Worm (Caenorhabditis elegans) whole organism, L3 larva: ENCODE results near the gene F44E7.3.

ENCODE experiments used
- R02D3.7 ChIP-seq: fragments of 150-350 bp; optimal IDR thresholded peaks from 2 replicates; lab custom pipeline; 2014; ENCODE audit warnings: missing biosample characterization, missing genetic modification characterization
- ZK546.5 ChIP-seq: sonication (generic microtip); optimal IDR thresholded peaks from 2 replicates; lab custom pipeline; 2017; ENCODE audit warnings: missing biosample characterization, missing genetic modification characterization
- aly-2 ChIP-seq: fragments of 150-350 bp; optimal IDR thresholded peaks from 2 replicates; lab custom pipeline; 2014; ENCODE audit warnings: missing biosample characterization, missing genetic modification characterization
- ama-1 ChIP-seq: fragments of 150-350 bp; optimal IDR thresholded peaks from 2 replicates; lab custom pipeline; 2018
- ceh-16 ChIP-seq: sonication (generic microtip); optimal IDR thresholded peaks from 2 replicates; lab custom pipeline; 2017; ENCODE audit warnings: missing biosample characterization, missing genetic modification characterization
- ceh-28 ChIP-seq: fragments of 150-350 bp; optimal IDR thresholded peaks from 2 replicates; lab custom pipeline; 2014; ENCODE audit warnings: missing biosample characterization, missing genetic modification reagents, missing genetic modification characterization
- ceh-82 ChIP-seq: fragments of 150-350 bp; optimal IDR thresholded peaks from 2 replicates; lab custom pipeline; 2014; ENCODE audit warnings: missing biosample characterization, missing genetic modification characterization
- ceh-9 ChIP-seq: sonication (generic microtip); optimal IDR thresholded peaks from 2 replicates; lab custom pipeline; 2018; ENCODE audit warnings: missing biosample characterization, missing genetic modification characterization
- daf-12 ChIP-seq: fragments of 150-350 bp; optimal IDR thresholded peaks from 2 replicates; lab custom pipeline; 2014; ENCODE audit warnings: missing biosample characterization, missing genetic modification reagents, missing genetic modification characterization
- egl-27 ChIP-seq: sonication (generic microtip); optimal IDR thresholded peaks from 4 replicates; lab custom pipeline; 2017; ENCODE audit warnings: missing biosample characterization, missing genetic modification reagents, missing genetic modification characterization
- egl-5 ChIP-seq: fragments of 150-350 bp; optimal IDR thresholded peaks from 2 replicates; lab custom pipeline; 2017; ENCODE audit warnings: missing biosample characterization, missing genetic modification reagents, missing genetic modification characterization, inconsistent platforms
- elt-1 ChIP-seq: fragments of 150-350 bp; optimal IDR thresholded peaks from 2 replicates; lab custom pipeline; 2014; ENCODE audit warnings: missing biosample characterization, missing genetic modification characterization
- elt-2 ChIP-seq: sonication (generic microtip); optimal IDR thresholded peaks from 2 replicates; lab custom pipeline; 2016; ENCODE audit warnings: missing genetic modification reagents, mild to moderate bottlenecking, missing genetic modification characterization, missing compliant biosample characterization
- elt-3 ChIP-seq, 3 experiments: fragments of 150-350 bp in 1 of 3; sonication (generic microtip) in 2 of 3; optimal IDR thresholded peaks; 2 replicates in 2 of 3; 4 replicates in 1 of 3; lab custom pipeline; 2014 to 2017; ENCODE audit warnings: missing biosample characterization in 3 of 3, missing genetic modification characterization in 3 of 3
- eor-1 ChIP-seq, 2 experiments: fragments of 150-350 bp; optimal IDR thresholded peaks; 2 replicates each; lab custom pipeline; 2014 to 2018; ENCODE audit warnings: missing biosample characterization in 2 of 2, missing genetic modification characterization in 2 of 2
- fkh-10 ChIP-seq: sonication (generic microtip); optimal IDR thresholded peaks from 2 replicates; lab custom pipeline; 2017; ENCODE audit warnings: missing biosample characterization, missing genetic modification reagents, missing genetic modification characterization
- fkh-2 ChIP-seq: fragments of 150-350 bp; optimal IDR thresholded peaks from 2 replicates; lab custom pipeline; 2014; ENCODE audit warnings: missing biosample characterization, missing genetic modification reagents, missing genetic modification characterization
- fos-1 ChIP-seq: fragments of 150-350 bp; optimal IDR thresholded peaks from 2 replicates; lab custom pipeline; 2014; ENCODE audit warnings: missing biosample characterization, missing genetic modification characterization
- hmg-11 ChIP-seq: sonication (generic microtip); optimal IDR thresholded peaks from 2 replicates; lab custom pipeline; 2016; ENCODE audit warnings: missing genetic modification characterization, missing compliant biosample characterization
- jun-1 ChIP-seq: fragments of 150-350 bp; optimal IDR thresholded peaks from 2 replicates; lab custom pipeline; 2014; ENCODE audit warnings: missing biosample characterization, missing genetic modification reagents, missing genetic modification characterization
- lin-15B ChIP-seq: fragments of 150-350 bp; optimal IDR thresholded peaks from 2 replicates; lab custom pipeline; 2014; ENCODE audit warnings: missing biosample characterization, missing genetic modification characterization
- lin-39 ChIP-seq: fragments of 150-350 bp; optimal IDR thresholded peaks from 2 replicates; lab custom pipeline; 2018; ENCODE audit warnings: missing biosample characterization, missing genetic modification reagents, missing genetic modification characterization
- lsy-12 ChIP-seq: sonication (generic microtip); optimal IDR thresholded peaks from 2 replicates; lab custom pipeline; 2016; ENCODE audit warnings: mild to moderate bottlenecking, missing genetic modification characterization, missing compliant biosample characterization
- mdl-1 ChIP-seq: fragments of 150-350 bp; optimal IDR thresholded peaks from 2 replicates; lab custom pipeline; 2014; ENCODE audit warnings: missing biosample characterization, missing genetic modification characterization
- nfya-1 ChIP-seq: sonication (generic microtip); optimal IDR thresholded peaks from 2 replicates; lab custom pipeline; 2017; ENCODE audit warnings: missing genetic modification characterization, mild to moderate bottlenecking, missing compliant biosample characterization, antibody characterized with exemption, moderate library complexity; ENCODE audit not compliant: insufficient read depth
- nhr-11 ChIP-seq: fragments of 150-350 bp; optimal IDR thresholded peaks from 2 replicates; lab custom pipeline; 2014; ENCODE audit warnings: missing biosample characterization, missing genetic modification characterization
- nhr-12 ChIP-seq: fragments of 150-350 bp; optimal IDR thresholded peaks from 2 replicates; lab custom pipeline; 2014; ENCODE audit warnings: missing biosample characterization, missing genetic modification characterization
- nhr-237 ChIP-seq: fragments of 150-350 bp; optimal IDR thresholded peaks from 2 replicates; lab custom pipeline; 2014; ENCODE audit warnings: missing biosample characterization, missing genetic modification characterization
- nhr-25 ChIP-seq: sonication (generic microtip); optimal IDR thresholded peaks from 2 replicates; lab custom pipeline; 2017; ENCODE audit warnings: missing biosample characterization, missing genetic modification characterization
- nhr-43 ChIP-seq: sonication (generic microtip); optimal IDR thresholded peaks from 2 replicates; lab custom pipeline; 2016; ENCODE audit warnings: mild to moderate bottlenecking, missing genetic modification characterization, missing compliant biosample characterization; ENCODE audit not compliant: poor library complexity, severe bottlenecking
- nhr-67 ChIP-seq: fragments of 150-350 bp; optimal IDR thresholded peaks from 2 replicates; lab custom pipeline; 2014; ENCODE audit warnings: missing biosample characterization, missing genetic modification characterization
- nhr-76 ChIP-seq: fragments of 150-350 bp; sonication (generic microtip); optimal IDR thresholded peaks from 5 replicates; lab custom pipeline; 2014; ENCODE audit warnings: missing biosample characterization, missing genetic modification characterization
- nhr-77 ChIP-seq: fragments of 150-350 bp; optimal IDR thresholded peaks from 2 replicates; lab custom pipeline; 2014; ENCODE audit warnings: missing biosample characterization, missing genetic modification characterization
- pha-4 ChIP-seq: fragments of 150-350 bp; optimal IDR thresholded peaks from 2 replicates; lab custom pipeline; 2014; ENCODE audit warnings: missing biosample characterization, missing genetic modification reagents, missing genetic modification characterization
- pqm-1 ChIP-seq: fragments of 150-350 bp; optimal IDR thresholded peaks from 2 replicates; lab custom pipeline; 2017; ENCODE audit warnings: missing biosample characterization, missing genetic modification characterization, inconsistent platforms
- sea-2 ChIP-seq: fragments of 150-350 bp; sonication (generic microtip); optimal IDR thresholded peaks from 4 replicates; lab custom pipeline; 2014; ENCODE audit warnings: missing biosample characterization, missing genetic modification reagents, missing genetic modification characterization
- skn-1 ChIP-seq: fragments of 150-350 bp; optimal IDR thresholded peaks from 2 replicates; lab custom pipeline; 2014; ENCODE audit warnings: missing biosample characterization, missing genetic modification characterization
- tbx-2 ChIP-seq: sonication (generic microtip); optimal IDR thresholded peaks from 2 replicates; lab custom pipeline; 2016; ENCODE audit warnings: mild to moderate bottlenecking, missing genetic modification characterization, missing compliant biosample characterization
- unc-39 ChIP-seq: sonication (generic microtip); optimal IDR thresholded peaks from 4 replicates; lab custom pipeline; 2017; ENCODE audit warnings: missing biosample characterization, missing genetic modification characterization
- unc-62 ChIP-seq: fragments of 150-350 bp; sonication (generic microtip); optimal IDR thresholded peaks from 4 replicates; lab custom pipeline; 2014; ENCODE audit warnings: missing biosample characterization, missing genetic modification reagents, missing genetic modification characterization
- zag-1 ChIP-seq: fragments of 150-350 bp; optimal IDR thresholded peaks from 2 replicates; lab custom pipeline; 2014; ENCODE audit warnings: missing biosample characterization, missing genetic modification characterization
- ztf-11 ChIP-seq: fragments of 150-350 bp; optimal IDR thresholded peaks from 2 replicates; lab custom pipeline; 2014; ENCODE audit warnings: missing biosample characterization, missing genetic modification characterization
- ztf-4 ChIP-seq: fragments of 150-350 bp; optimal IDR thresholded peaks from 2 replicates; lab custom pipeline; 2014; ENCODE audit warnings: missing biosample characterization, missing genetic modification characterization

Gene F44E7.3

DNA sequence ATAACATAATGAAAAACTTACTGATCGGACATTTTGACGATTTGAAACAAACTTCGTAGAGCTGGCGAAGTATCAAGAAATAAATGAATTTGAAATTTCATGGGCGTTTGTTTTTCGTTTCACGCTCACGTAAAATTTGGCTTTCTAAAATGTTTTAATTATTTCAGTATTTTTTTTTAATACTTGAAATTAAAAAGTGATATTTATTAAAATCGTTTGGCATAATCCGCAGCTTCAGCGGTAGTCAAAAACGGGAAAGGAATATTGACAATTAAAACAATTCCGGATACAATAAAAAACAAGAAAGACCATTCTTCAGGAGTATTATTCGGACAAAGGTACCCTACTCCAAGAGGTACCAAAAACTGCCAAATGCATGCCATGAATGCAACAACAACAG, 10.9 kb downstream of the F44E7.3 start, which contains the start of gene fbxa-183:
Gene fbxa-183 (minus strand): TSS at position 101 of the 400 bp plus-strand sequence.
- no peak for TF ChIP-seq aly-2 (tag; lab: Kevin White, UChicago)

DNA sequence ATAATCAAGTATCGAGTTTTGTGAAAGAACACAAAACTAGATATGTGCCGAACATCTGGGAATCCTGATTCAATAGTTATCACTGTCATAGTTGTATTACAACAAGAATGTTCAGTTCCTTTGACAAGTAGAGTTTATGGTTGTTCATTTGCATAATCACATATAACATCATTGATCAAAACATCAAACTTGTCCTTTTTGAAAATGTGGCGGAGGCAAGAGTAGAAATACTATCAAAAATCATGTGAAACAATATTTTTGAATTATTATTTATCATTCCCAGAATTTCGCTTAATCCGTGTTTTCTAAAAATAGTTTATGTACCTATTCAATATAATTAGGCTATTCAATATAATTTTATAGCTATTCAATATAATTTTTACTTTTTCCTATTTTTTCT, 13.6 kb downstream of the F44E7.3 start, which contains the start of gene F44E7.7:
Gene F44E7.7 (minus strand): TSS at position 101 of the 400 bp plus-strand sequence.
- TF ChIP-seq jun-1 = no peak
- no peak for TF ChIP-seq eor-1 (tag; optimal IDR thresholded peaks at IDR 0.05; lab: Kevin White, UChicago)
- no peak for TF ChIP-seq unc-62 (GFP tag; lab: Kevin White, UChicago)
- TF ChIP-seq ceh-28 (tag; lab: Kevin White, UChicago) = no peak
- TF ChIP-seq nhr-237 (tag; lab: Kevin White, UChicago) = no peak
- no peak for TF ChIP-seq lin-39 (tag; lab: Kevin White, UChicago)
- no peak for TF ChIP-seq ztf-4 (tag; lab: Kevin White, UChicago)

DNA sequence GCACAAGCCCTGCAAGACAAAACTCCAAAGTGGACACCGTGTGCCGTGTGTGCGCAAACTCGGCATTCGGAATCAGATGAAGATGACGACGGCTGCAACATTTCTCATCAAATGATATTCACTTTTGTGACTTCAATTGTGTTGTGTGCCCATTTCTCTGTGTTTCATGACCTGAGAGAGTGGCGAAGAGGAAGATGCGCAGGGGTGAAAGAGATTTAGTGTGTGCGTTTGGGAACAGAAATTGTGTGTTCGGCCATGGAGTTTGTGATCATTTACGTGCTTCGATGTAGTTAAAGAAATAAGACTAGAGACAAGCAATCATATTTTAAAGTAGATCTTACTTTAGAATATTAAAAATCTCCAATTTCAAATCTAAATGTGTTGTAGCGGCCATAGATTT, 16.9 kb downstream of the F44E7.3 start:
- TF ChIP-seq ceh-16 (tag; lab: Kevin White, UChicago) (no peak), elt-1 (tag; lab: Kevin White, UChicago) (no peak), mdl-1 (tag; lab: Kevin White, UChicago) (no peak), nhr-76 (tag; lab: Kevin White, UChicago) (no peak), fkh-2 (tag; lab: Kevin White, UChicago) (no peak), ceh-82 (tag; lab: Kevin White, UChicago) (no peak), fos-1 (tag; lab: Kevin White, UChicago) (no peak), nhr-67 (no peak), unc-39 (no peak)

DNA sequence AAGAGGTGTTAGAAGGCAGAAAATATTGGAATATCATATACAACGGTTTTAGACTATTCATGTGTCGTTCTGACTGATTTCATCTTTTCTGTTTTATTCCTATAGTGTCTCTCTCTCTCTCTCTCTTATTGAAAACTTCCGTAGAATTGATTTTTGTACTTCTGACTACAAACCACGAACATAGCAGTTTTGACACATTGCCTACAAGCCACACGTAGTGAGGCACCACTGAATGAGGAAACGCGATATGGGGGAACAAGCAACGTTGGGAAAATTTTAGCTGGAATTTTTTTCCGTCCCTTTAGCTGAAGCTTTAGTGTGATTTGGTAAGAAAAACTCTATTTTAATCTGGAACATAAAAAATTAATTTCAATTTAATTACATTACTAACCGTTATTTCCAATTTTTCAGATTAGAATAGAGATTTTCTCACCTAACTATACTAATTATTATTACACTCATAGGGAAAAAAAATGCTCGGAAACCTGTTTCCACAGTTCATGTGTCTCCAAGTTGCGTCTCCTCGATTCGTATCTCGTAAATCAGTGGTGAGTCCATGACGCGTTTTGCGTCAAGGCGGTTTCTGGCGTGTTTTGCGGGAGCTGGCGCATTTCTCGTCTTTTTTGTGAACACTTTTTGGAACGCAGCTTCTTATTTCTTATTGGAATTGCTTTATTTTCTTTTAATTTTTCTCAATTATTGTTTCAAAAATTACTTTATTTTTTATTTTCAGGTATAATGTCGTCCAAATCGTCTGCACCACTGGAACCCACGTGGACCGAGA, 18.9 kb downstream of the F44E7.3 start, which contains the start of the genes nhr-142 and F44E7.9:
Gene nhr-142 (minus strand): TSS at position 57 of the 784 bp plus-strand sequence.
Gene F44E7.9 (plus strand): TSS at position 734 of the 784 bp plus-strand sequence.
- no peak for TF ChIP-seq nhr-237 (tag; lab: Kevin White, UChicago)
- no peak for TF ChIP-seq ZK546.5
- peak; percentile 83 for TF ChIP-seq pha-4 (tag; lab: Kevin White, UChicago)
- peak; percentile 78 for TF ChIP-seq nhr-43
- no peak for TF ChIP-seq mdl-1 (tag; lab: Kevin White, UChicago)
- peak; percentile 24 for TF ChIP-seq nhr-76 (tag; lab: Kevin White, UChicago)
- no peak for TF ChIP-seq eor-1 (tag; optimal IDR thresholded peaks at IDR 0.05; lab: Kevin White, UChicago)
- peak; percentile 35 for TF ChIP-seq jun-1
- TF ChIP-seq unc-39 = no peak
- no peak for TF ChIP-seq ceh-9 (tag; lab: Kevin White, UChicago)
- TF ChIP-seq ceh-82 (tag; lab: Kevin White, UChicago) = peak; percentile 59
- TF ChIP-seq ama-1 (lab: Kevin White, UChicago) = no peak
- TF ChIP-seq R02D3.7 (tag; lab: Kevin White, UChicago) = peak; percentile 70
- no peak for TF ChIP-seq elt-3 (tag; optimal IDR thresholded peaks at IDR 0.05; lab: Kevin White, UChicago)
- TF ChIP-seq fkh-2 (tag; lab: Kevin White, UChicago) = no peak
- peak; percentile 72 for TF ChIP-seq elt-2
- TF ChIP-seq hmg-11 (tag; lab: Kevin White, UChicago) = peak; percentile 71
- TF ChIP-seq tbx-2 (tag; lab: Kevin White, UChicago) = peak; percentile 71
- no peak for TF ChIP-seq ceh-16 (tag; lab: Kevin White, UChicago)
- no peak for TF ChIP-seq sea-2 (GFP tag; lab: Kevin White, UChicago)
- TF ChIP-seq zag-1 = no peak
- TF ChIP-seq nhr-67 = no peak
- peak; percentile 43 for TF ChIP-seq egl-5 (tag; lab: Kevin White, UChicago)
- TF ChIP-seq ztf-4 (tag; lab: Kevin White, UChicago) = no peak
- peak; percentile 60 for TF ChIP-seq nhr-11 (tag; lab: Kevin White, UChicago)
- no peak for TF ChIP-seq aly-2 (tag; lab: Kevin White, UChicago)
- no peak for TF ChIP-seq unc-62 (GFP tag; lab: Kevin White, UChicago)
- TF ChIP-seq daf-12 (tag; lab: Kevin White, UChicago) = no peak
- peak; percentile 72 for TF ChIP-seq nfya-1 (tag; lab: Kevin White, UChicago)
- no peak for TF ChIP-seq nhr-12
- TF ChIP-seq lsy-12 = peak; percentile 81
- TF ChIP-seq ceh-28 (tag; lab: Kevin White, UChicago) = peak; percentile 10
- TF ChIP-seq ztf-11 (tag; lab: Kevin White, UChicago) = no peak
- TF ChIP-seq egl-27 = peak; percentile 25
- TF ChIP-seq nhr-77 = peak; percentile 41
- peak; percentile 45 for TF ChIP-seq skn-1 (tag; lab: Kevin White, UChicago)
- TF ChIP-seq elt-1 (tag; lab: Kevin White, UChicago) = no peak
- TF ChIP-seq lin-39 (tag; lab: Kevin White, UChicago) = peak; percentile 52
- peak; percentile 91 for TF ChIP-seq lin-15B (tag; lab: Kevin White, UChicago)
- TF ChIP-seq fos-1 (tag; lab: Kevin White, UChicago) = no peak
- peak; percentile 62 for TF ChIP-seq pqm-1
- peak; percentile 6 for TF ChIP-seq fkh-10 (GFP tag; lab: Kevin White, UChicago)
- TF ChIP-seq nhr-25 (tag; lab: Kevin White, UChicago) = peak; percentile 63
